Worm (Caenorhabditis elegans) whole organism, young adult: ENCODE results near the gene cest-24.

ENCODE experiments used
- Y67H2A.10 ChIP-seq: fragments of 200-800 bp; sonication (Bioruptor generic); conservative IDR thresholded peaks from 2 replicates; pipeline ENCODE4 v1.3.6; 2022; ENCODE audit warnings: missing genetic modification reagents, missing genetic modification characterization, missing compliant biosample characterization
- ama-1 ChIP-seq, 3 experiments: fragments of 150-350 bp in 1 of 3; sonication (generic microtip) in 2 of 3; optimal IDR thresholded peaks; 2 replicates each; lab custom pipeline; 2014 to 2018; ENCODE audit warnings: missing biosample characterization in 2 of 3, missing genetic modification characterization in 2 of 3, missing genetic modification reagents in 2 of 3
- dpl-1 ChIP-seq: fragments of 150-350 bp; optimal IDR thresholded peaks from 2 replicates; lab custom pipeline; 2014; ENCODE audit warnings: missing biosample characterization, missing genetic modification reagents, missing genetic modification characterization
- nhr-120 ChIP-seq: fragments of 200-800 bp; sonication (Bioruptor generic); IDR thresholded peaks from 2 replicates; pipeline ENCODE4 v1.3.6; 2022; ENCODE audit warnings: missing genetic modification characterization, missing compliant biosample characterization
- rpc-1 ChIP-seq, 2 experiments: fragments of 150-350 bp in 1 of 2; sonication (generic microtip) in 1 of 2; optimal IDR thresholded peaks; 2 replicates each; lab custom pipeline; 2014 to 2018; ENCODE audit warnings: missing biosample characterization in 1 of 2, missing genetic modification characterization in 1 of 2, missing genetic modification reagents in 1 of 2, missing genotype in 1 of 2
- xnd-1 ChIP-seq: sonication (generic microtip); optimal IDR thresholded peaks from 2 replicates; lab custom pipeline; 2016; ENCODE audit warnings: missing genotype, missing genetic modification reagents, missing genetic modification characterization, missing compliant biosample characterization

- TF ChIP-seq dpl-1 (GFP tag; lab: Kevin White, UChicago) (no peak), nhr-120 (GFP tag; lab: Robert Waterston, UW) (no peak), ama-1 (optimal IDR thresholded peaks at IDR 0.05; lab: Kevin White, UChicago) (peak; percentile 77), ama-1 (GFP tag; optimal IDR thresholded peaks at IDR 0.05; lab: Kevin White, UChicago) (no peak), rpc-1 (optimal IDR thresholded peaks at IDR 0.05; lab: Kevin White, UChicago) (no peak), rpc-1 (tag; optimal IDR thresholded peaks at IDR 0.05; lab: Kevin White, UChicago) (no peak), Y67H2A.10 (GFP tag; lab: Robert Waterston, UW) (no peak), xnd-1 (tag; lab: Kevin White, UChicago) (no peak)
These were observed 39.4 kb upstream of the cest-24 start for ce11 chrV:6277178-6277834.
